Worm (Caenorhabditis elegans) whole organism, mixed stage, embryonic: ENCODE data around the gene dct-6.

Experiments
- M03D4.4 ChIP-seq: sonication (generic microtip); optimal IDR thresholded peaks from 2 replicates; lab custom pipeline; 2017; ENCODE audit warnings: mild to moderate bottlenecking, missing genetic modification characterization, missing compliant biosample characterization
- bed-3 ChIP-seq: fragments of 200-800 bp; sonication (Bioruptor generic); optimal IDR thresholded peaks from 3 replicates; lab custom pipeline; 2018; ENCODE audit warnings: mild to moderate bottlenecking, missing genetic modification characterization, moderate library complexity, missing compliant biosample characterization
- ceh-39 ChIP-seq: fragments of 150-350 bp; optimal IDR thresholded peaks from 2 replicates; lab custom pipeline; 2014; ENCODE audit warnings: missing biosample characterization, missing genetic modification characterization
- ceh-43 ChIP-seq: fragments of 200-800 bp; sonication (Bioruptor generic); optimal IDR thresholded peaks from 2 replicates; lab custom pipeline; 2018; ENCODE audit warnings: mild to moderate bottlenecking, missing genetic modification characterization, moderate library complexity, missing compliant biosample characterization
- ceh-83 ChIP-seq: fragments of 200-800 bp; sonication (Bioruptor generic); optimal IDR thresholded peaks from 2 replicates; lab custom pipeline; 2018; ENCODE audit warnings: mild to moderate bottlenecking, missing genetic modification characterization, missing compliant biosample characterization
- ces-1 ChIP-seq: fragments of 150-350 bp; optimal IDR thresholded peaks from 2 replicates; lab custom pipeline; 2014; ENCODE audit warnings: missing biosample characterization, missing genetic modification reagents, missing genetic modification characterization
- cnd-1 ChIP-seq: fragments of 200-800 bp; sonication (Bioruptor generic); optimal IDR thresholded peaks from 2 replicates; lab custom pipeline; 2018; ENCODE audit warnings: mild to moderate bottlenecking, missing genetic modification characterization, missing compliant biosample characterization
- drap-1 ChIP-seq: fragments of 200-800 bp; sonication (Bioruptor generic); optimal IDR thresholded peaks from 3 replicates; lab custom pipeline; 2018; ENCODE audit warnings: mild to moderate bottlenecking, missing genetic modification characterization, missing compliant biosample characterization
- elt-1 ChIP-seq: sonication (generic microtip); optimal IDR thresholded peaks from 2 replicates; lab custom pipeline; 2017; ENCODE audit warnings: missing genetic modification characterization, mild to moderate bottlenecking, missing compliant biosample characterization, antibody characterized with exemption, moderate library complexity, borderline replicate concordance; ENCODE audit not compliant: insufficient read depth
- elt-3 ChIP-seq: fragments of 150-350 bp; optimal IDR thresholded peaks from 2 replicates; lab custom pipeline; 2014; ENCODE audit warnings: missing biosample characterization, missing genetic modification characterization
- flh-1 ChIP-seq: fragments of 200-800 bp; sonication (Bioruptor generic); optimal IDR thresholded peaks from 2 replicates; lab custom pipeline; 2018; ENCODE audit warnings: mild to moderate bottlenecking, missing genetic modification characterization, moderate library complexity, missing compliant biosample characterization
- ham-2 ChIP-seq: fragments of 200-800 bp; sonication (Bioruptor generic); optimal IDR thresholded peaks from 2 replicates; lab custom pipeline; 2018; ENCODE audit warnings: mild to moderate bottlenecking, missing genetic modification characterization, missing compliant biosample characterization
- hlh-1 ChIP-seq: fragments of 150-350 bp; optimal IDR thresholded peaks from 2 replicates; lab custom pipeline; 2014; ENCODE audit warnings: missing biosample characterization, missing genetic modification reagents, missing genetic modification characterization
- lin-13 ChIP-seq: fragments of 150-350 bp; optimal IDR thresholded peaks from 2 replicates; lab custom pipeline; 2014; ENCODE audit warnings: missing biosample characterization, missing genetic modification characterization
- lin-32 ChIP-seq: fragments of 200-800 bp; sonication (Bioruptor generic); optimal IDR thresholded peaks from 2 replicates; lab custom pipeline; 2018; ENCODE audit warnings: mild to moderate bottlenecking, missing genetic modification characterization, missing compliant biosample characterization
- mep-1 ChIP-seq: fragments of 150-350 bp; optimal IDR thresholded peaks from 2 replicates; lab custom pipeline; 2017; ENCODE audit warnings: missing biosample characterization, missing genetic modification reagents, missing genetic modification characterization, inconsistent platforms
- mls-2 ChIP-seq: sonication (generic microtip); optimal IDR thresholded peaks from 2 replicates; lab custom pipeline; 2016; ENCODE audit warnings: mild to moderate bottlenecking, missing genetic modification characterization, moderate library complexity, missing compliant biosample characterization
- nhr-12 ChIP-seq: fragments of 150-350 bp; optimal IDR thresholded peaks from 2 replicates; lab custom pipeline; 2014; ENCODE audit warnings: missing biosample characterization, missing genetic modification characterization
- nhr-2 ChIP-seq: fragments of 150-350 bp; optimal IDR thresholded peaks from 2 replicates; lab custom pipeline; 2014; ENCODE audit warnings: missing biosample characterization, missing genetic modification characterization
- nhr-237 ChIP-seq: fragments of 150-350 bp; optimal IDR thresholded peaks from 2 replicates; lab custom pipeline; 2014; ENCODE audit warnings: missing biosample characterization, missing genetic modification characterization
- nhr-28 ChIP-seq: fragments of 150-350 bp; optimal IDR thresholded peaks from 2 replicates; lab custom pipeline; 2014; ENCODE audit warnings: missing biosample characterization, missing genetic modification characterization
- pha-4 ChIP-seq: fragments of 150-350 bp; optimal IDR thresholded peaks from 2 replicates; lab custom pipeline; 2018; ENCODE audit warnings: missing biosample characterization, missing genetic modification reagents, missing genetic modification characterization
- sptf-1 ChIP-seq: sonication (generic microtip); optimal IDR thresholded peaks from 2 replicates; lab custom pipeline; 2017; ENCODE audit warnings: mild to moderate bottlenecking, missing genetic modification characterization, moderate library complexity, missing compliant biosample characterization
- unc-120 ChIP-seq: sonication (generic microtip); optimal IDR thresholded peaks from 2 replicates; lab custom pipeline; 2017; ENCODE audit warnings: missing genetic modification characterization, missing compliant biosample characterization; ENCODE audit not compliant: poor library complexity, severe bottlenecking
- unc-39 ChIP-seq: fragments of 150-350 bp; optimal IDR thresholded peaks from 2 replicates; lab custom pipeline; 2014; ENCODE audit warnings: missing biosample characterization, missing genetic modification characterization
- zip-8 ChIP-seq: fragments of 150-350 bp; optimal IDR thresholded peaks from 2 replicates; lab custom pipeline; 2014; ENCODE audit warnings: missing biosample characterization, missing genetic modification characterization
- ztf-11 ChIP-seq: fragments of 150-350 bp; optimal IDR thresholded peaks from 2 replicates; lab custom pipeline; 2014; ENCODE audit warnings: missing biosample characterization, missing genetic modification characterization

Gene dct-6

DNA sequence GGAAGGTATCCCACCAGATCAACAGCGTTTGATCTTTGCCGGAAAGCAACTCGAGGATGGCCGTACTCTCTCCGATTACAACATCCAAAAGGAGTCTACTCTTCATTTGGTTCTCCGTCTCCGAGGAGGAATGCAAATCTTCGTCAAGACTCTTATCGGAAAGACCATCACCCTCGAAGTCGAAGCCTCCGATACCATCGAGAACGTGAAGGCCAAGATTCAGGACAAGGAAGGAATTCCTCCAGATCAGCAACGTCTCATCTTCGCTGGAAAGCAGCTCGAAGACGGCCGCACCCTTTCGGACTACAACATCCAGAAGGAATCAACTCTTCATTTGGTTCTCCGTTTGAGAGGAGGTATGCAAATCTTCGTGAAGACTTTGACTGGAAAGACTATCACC lies 24.1 kb upstream of the dct-6 start:
- no peak for TF ChIP-seq nhr-2 (tag; lab: Kevin White, UChicago)
- no peak for TF ChIP-seq flh-1 (GFP tag; lab: Kevin White, UChicago)
- TF ChIP-seq elt-1 (tag; lab: Kevin White, UChicago): peak; percentile 84
- peak; percentile 42 for TF ChIP-seq ham-2
- TF ChIP-seq pha-4 (tag; lab: Kevin White, UChicago): no peak
- TF ChIP-seq ceh-39 (tag; lab: Kevin White, UChicago): no peak
- TF ChIP-seq nhr-237 (tag; lab: Kevin White, UChicago): no peak
- no peak for TF ChIP-seq ces-1
- TF ChIP-seq mls-2 (tag; lab: Kevin White, UChicago): no peak
- no peak for TF ChIP-seq ceh-43 (GFP tag; lab: Kevin White, UChicago)
- no peak for TF ChIP-seq nhr-12 (tag; lab: Kevin White, UChicago)
- no peak for TF ChIP-seq drap-1 (GFP tag; lab: Kevin White, UChicago)
- TF ChIP-seq lin-13: no peak
- TF ChIP-seq ceh-83 (GFP tag; lab: Kevin White, UChicago): no peak

DNA sequence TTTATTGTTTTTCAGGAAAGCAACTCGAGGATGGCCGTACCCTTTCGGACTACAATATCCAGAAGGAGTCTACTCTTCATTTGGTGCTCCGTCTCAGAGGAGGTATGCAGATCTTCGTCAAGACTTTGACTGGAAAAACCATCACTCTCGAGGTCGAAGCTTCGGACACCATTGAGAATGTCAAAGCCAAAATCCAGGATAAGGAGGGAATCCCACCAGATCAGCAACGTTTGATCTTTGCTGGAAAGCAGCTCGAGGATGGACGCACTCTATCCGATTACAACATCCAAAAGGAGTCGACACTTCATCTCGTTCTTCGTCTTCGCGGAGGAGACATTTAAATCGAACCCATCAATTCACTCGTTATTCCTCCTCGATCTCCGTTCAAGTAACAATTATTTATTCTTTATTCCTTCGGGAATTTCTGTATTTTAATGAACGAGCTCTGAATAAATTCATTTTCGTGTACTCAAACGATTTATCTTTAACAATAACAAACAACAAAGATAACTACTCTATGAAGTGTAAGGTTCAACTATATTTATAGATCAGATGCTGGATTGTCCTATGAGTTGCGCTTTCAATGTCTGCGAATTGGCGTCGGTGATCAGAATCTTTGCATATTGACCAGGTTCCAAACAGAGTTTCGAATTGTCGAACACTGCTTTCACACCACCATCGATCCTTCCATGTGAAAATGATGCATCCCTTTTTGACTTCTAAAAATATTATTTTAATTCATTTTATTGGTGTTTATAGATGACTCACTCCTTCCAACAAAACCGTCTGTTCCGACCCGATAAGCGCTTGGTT lies 22.6 kb upstream of the dct-6 start:
- TF ChIP-seq unc-120 (tag; lab: Kevin White, UChicago) (no peak), ceh-83 (GFP tag; lab: Kevin White, UChicago) (peak; percentile 78), lin-32 (GFP tag; lab: Kevin White, UChicago) (peak; percentile 3)

DNA sequence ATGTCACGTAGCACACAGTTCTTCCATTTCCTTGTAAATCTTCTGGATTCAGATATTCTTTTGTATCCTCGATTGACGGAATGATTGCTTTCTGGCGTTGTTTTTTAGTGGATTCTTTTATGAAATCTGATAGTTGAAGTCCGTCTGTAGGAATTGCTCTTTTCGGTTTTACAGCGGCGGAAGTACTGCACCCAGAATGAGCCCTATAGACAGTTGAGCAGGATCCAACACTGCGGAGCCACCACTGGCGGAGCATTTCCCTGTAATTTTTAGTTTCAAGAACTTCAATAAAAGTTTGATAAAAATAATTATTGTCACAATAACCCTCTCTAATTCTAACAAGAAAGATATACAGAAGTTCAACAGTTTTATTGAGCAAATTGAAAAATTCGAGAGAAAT lies 20.3 kb upstream of the dct-6 start, which contains the start of gene F25B5.5:
Gene F25B5.5, minus strand, starts transcription at position 260 of the 400 bp plus-strand sequence.
- TF ChIP-seq bed-3 (GFP tag; lab: Kevin White, UChicago) (no peak), unc-120 (tag; lab: Kevin White, UChicago) (no peak), hlh-1 (tag; lab: Kevin White, UChicago) (no peak), ceh-39 (tag; lab: Kevin White, UChicago) (no peak)

DNA sequence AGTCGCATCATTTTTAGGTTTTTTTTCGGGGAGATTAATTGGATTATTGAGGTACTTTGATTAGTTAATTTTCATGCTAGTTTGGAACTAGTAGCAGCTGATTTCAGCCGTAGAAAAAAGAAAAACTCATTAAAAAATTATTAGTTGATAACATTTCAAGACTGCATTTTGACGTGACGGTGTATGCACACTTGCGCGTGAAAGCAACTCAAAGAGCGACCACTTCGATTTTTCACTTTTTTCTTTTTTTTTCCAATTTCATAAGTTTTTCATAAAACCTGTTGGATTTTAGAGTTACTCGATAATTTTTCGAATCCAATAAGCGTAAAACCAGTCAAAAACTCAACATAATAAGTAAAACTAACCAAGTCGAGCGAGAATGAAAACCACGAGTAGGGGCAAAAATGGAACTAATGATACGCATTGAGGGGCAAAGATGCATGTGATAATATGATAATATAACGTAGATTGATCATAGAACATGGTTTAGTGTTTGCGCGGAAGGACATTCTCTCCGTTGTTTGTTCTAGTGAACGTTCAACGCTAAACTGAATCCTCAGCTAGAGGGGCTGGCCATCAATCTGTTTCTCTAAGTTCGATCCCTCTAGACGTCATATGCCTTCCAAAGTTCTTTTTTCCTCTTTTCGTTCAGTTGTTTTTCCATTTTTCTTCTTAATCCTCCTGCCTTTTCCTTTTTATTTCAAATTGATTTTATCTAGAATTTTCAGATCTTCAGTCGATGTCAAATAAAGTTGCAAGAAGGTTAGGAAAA lies 17.9 kb upstream of the dct-6 start, which contains the start of the genes F25B5.6 and F25B5.3:
Gene F25B5.6, minus strand, starts transcription at position 572 of the 772 bp plus-strand sequence.
Gene F25B5.3, plus strand, starts transcription at position 722 of the 772 bp plus-strand sequence.
- TF ChIP-seq M03D4.4 (tag; lab: Kevin White, UChicago) (no peak), ces-1 (peak; percentile 51), bed-3 (GFP tag; lab: Kevin White, UChicago) (no peak), ceh-83 (GFP tag; lab: Kevin White, UChicago) (no peak), zip-8 (tag; lab: Kevin White, UChicago) (no peak)

DNA sequence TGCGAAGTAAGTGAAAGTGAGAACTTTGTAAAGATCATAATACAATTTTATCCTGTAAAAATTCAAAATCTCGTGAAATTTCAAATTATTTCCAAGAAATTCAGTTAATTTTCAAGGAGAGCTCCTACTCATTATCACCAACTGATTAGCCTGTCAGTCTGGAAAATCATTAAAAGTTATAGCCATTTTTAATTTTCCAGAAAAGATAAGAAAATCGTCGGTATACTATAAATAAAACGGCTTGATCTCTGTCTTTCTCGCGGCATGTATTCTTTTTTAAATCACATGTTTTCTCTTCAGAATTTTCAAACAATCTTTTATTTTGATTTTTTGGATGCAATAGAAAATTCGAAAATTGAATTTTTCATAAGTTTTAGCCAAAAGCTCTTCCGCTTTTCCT lies 17.2 kb upstream of the dct-6 start:
- TF ChIP-seq zip-8 (tag; lab: Kevin White, UChicago): no peak
- TF ChIP-seq lin-32 (GFP tag; lab: Kevin White, UChicago): no peak
- TF ChIP-seq lin-13: no peak
- TF ChIP-seq ztf-11 (tag; lab: Kevin White, UChicago): no peak
- no peak for TF ChIP-seq cnd-1 (tag; lab: Kevin White, UChicago)
- no peak for TF ChIP-seq elt-1 (tag; lab: Kevin White, UChicago)
- no peak for TF ChIP-seq flh-1 (GFP tag; lab: Kevin White, UChicago)
- TF ChIP-seq ces-1: no peak
- no peak for TF ChIP-seq elt-3 (tag; lab: Kevin White, UChicago)
- no peak for TF ChIP-seq unc-39 (tag; lab: Kevin White, UChicago)
- no peak for TF ChIP-seq sptf-1 (tag; lab: Kevin White, UChicago)
- TF ChIP-seq mls-2 (tag; lab: Kevin White, UChicago): no peak
- TF ChIP-seq hlh-1 (tag; lab: Kevin White, UChicago): no peak
- TF ChIP-seq M03D4.4 (tag; lab: Kevin White, UChicago): no peak
- TF ChIP-seq nhr-28 (tag; lab: Kevin White, UChicago): no peak
- TF ChIP-seq nhr-2 (tag; lab: Kevin White, UChicago): no peak
- TF ChIP-seq bed-3 (GFP tag; lab: Kevin White, UChicago): no peak
- no peak for TF ChIP-seq mep-1
- TF ChIP-seq, all 35 proteins: peak for 0
